Fruit fly (Drosophila melanogaster): ENCODE data around the gene Nelf-A.
A peak's percentile ranks its signal among the peaks of the same experiment; 100 is the strongest.

The Nelf-A gene

DNA sequence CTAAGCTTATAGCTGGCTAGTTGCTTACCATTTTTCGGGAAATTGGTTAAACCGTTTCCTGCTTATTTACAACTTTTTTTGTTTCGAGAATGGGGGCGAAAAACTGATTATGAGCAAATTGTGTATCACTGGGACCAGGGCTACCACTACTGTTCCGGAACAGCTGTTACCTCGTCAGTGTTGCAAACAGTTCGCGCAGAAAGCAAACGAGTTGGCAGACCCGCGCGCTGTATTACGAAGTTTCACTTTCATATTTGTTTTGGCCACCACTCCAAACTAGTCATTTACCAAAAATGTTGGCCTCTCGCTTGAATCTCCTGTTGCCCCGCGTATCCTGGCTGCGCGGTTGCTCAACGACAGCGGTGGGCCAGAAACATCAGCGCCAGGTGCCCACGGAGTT lies 46.4 kb downstream of the Nelf-A start, which contains the start of the genes AP-2sigma and Idi (continued):
- TF ChIP-seq CG11723 (GFP tag; optimal IDR thresholded peaks at IDR 0.05): no peak
- TF ChIP-seq bowl (GFP tag; IDR thresholded peaks at IDR 0.05): no peak
- no peak for TF ChIP-seq sim (GFP tag; IDR thresholded peaks at IDR 0.05)
- no peak for TF ChIP-seq CG12769 (tag; optimal IDR thresholded peaks at IDR 0.05)
- peak; percentile 40 for TF ChIP-seq gcm (GFP tag; optimal IDR thresholded peaks at IDR 0.05)
- TF ChIP-seq pros (GFP tag; optimal IDR thresholded peaks at IDR 0.05): no peak
- TF ChIP-seq az2 (GFP tag; optimal IDR thresholded peaks at IDR 0.05): no peak
- TF ChIP-seq CG2678 (tag; optimal IDR thresholded peaks at IDR 0.05): peak; percentile 1
- TF ChIP-seq otp (GFP tag; IDR thresholded peaks at IDR 0.05): peak; percentile 34; the same call in 1 of the 3 replicates
- TF ChIP-seq B-H1 (GFP tag; IDR thresholded peaks at IDR 0.05): no peak
- TF ChIP-seq abd-A (tag; optimal IDR thresholded peaks at IDR 0.05): no peak
- TF ChIP-seq Blimp-1 (GFP tag; optimal IDR thresholded peaks at IDR 0.05): peak; percentile 99
- no peak for TF ChIP-seq tio (GFP tag; optimal IDR thresholded peaks at IDR 0.05)
- no peak for TF ChIP-seq toy (GFP tag; IDR thresholded peaks at IDR 0.05)
- peak; percentile 1 for TF ChIP-seq Nf-YC (tag; optimal IDR thresholded peaks at IDR 0.05)
- no peak for TF ChIP-seq CrebB (tag; optimal IDR thresholded peaks at IDR 0.05)
- TF ChIP-seq gfzf (GFP tag; optimal IDR thresholded peaks at IDR 0.05): peak; percentile 17
- TF ChIP-seq shn (GFP tag; optimal IDR thresholded peaks at IDR 0.05): no peak
- TF ChIP-seq E2f1 (GFP tag; IDR thresholded peaks at IDR 0.05): no peak
- no peak for TF ChIP-seq CG6272 (GFP tag; IDR thresholded peaks at IDR 0.05)
- TF ChIP-seq CG14710 (tag; optimal IDR thresholded peaks at IDR 0.05): peak; percentile 52
- TF ChIP-seq seq (GFP tag; IDR thresholded peaks at IDR 0.05): no peak
- TF ChIP-seq dysf (GFP tag; IDR thresholded peaks at IDR 0.05): no peak
- TF ChIP-seq luna (GFP tag; optimal IDR thresholded peaks at IDR 0.05): no peak
- TF ChIP-seq HLH4C (GFP tag; IDR thresholded peaks at IDR 0.05; ENCODE audit: partially characterized antibody): no peak
- no peak for TF ChIP-seq CG6254 (GFP tag; optimal IDR thresholded peaks at IDR 0.05)
- TF ChIP-seq Antp (GFP tag; optimal IDR thresholded peaks at IDR 0.05): peak; percentile 26
- no peak for TF ChIP-seq Fer2 (tag; optimal IDR thresholded peaks at IDR 0.05)
- peak; percentile 30 for TF ChIP-seq Hmr (GFP tag; optimal IDR thresholded peaks at IDR 0.05)
- no peak for TF ChIP-seq CG14441 (GFP tag; IDR thresholded peaks at IDR 0.05)
- peak; percentile 90 for TF ChIP-seq CG4617 (GFP tag; optimal IDR thresholded peaks at IDR 0.05; ENCODE audit: borderline replicate concordance)
- peak; percentile 92 for TF ChIP-seq HLHmδ (GFP tag; optimal IDR thresholded peaks at IDR 0.05)
- TF ChIP-seq CG2199 (GFP tag; IDR thresholded peaks at IDR 0.05): 0 out of 3 replicates have a peak, but pooled peaks have one; percentile 25
- TF ChIP-seq CG33557 (GFP tag; optimal IDR thresholded peaks at IDR 0.05): peak; percentile 50
- no peak for TF ChIP-seq ro (GFP tag; IDR thresholded peaks at IDR 0.05)
- peak; percentile 20 for TF ChIP-seq NfI (GFP tag; optimal IDR thresholded peaks at IDR 0.05)
- no peak for TF ChIP-seq CG7556 (GFP tag; optimal IDR thresholded peaks at IDR 0.05)
- no peak for TF ChIP-seq slp2 (GFP tag; optimal IDR thresholded peaks at IDR 0.05)
- TF ChIP-seq BEAF-32 (GFP tag; optimal IDR thresholded peaks at IDR 0.05): peak; percentile 46
- TF ChIP-seq cg (GFP tag; optimal IDR thresholded peaks at IDR 0.05): no peak
- TF ChIP-seq CG12299 (tag; optimal IDR thresholded peaks at IDR 0.05): no peak
- no peak for TF ChIP-seq CG9797 (GFP tag; optimal IDR thresholded peaks at IDR 0.05)
- peak; percentile 27 for TF ChIP-seq dmrt11E (tag; optimal IDR thresholded peaks at IDR 0.05)
- TF ChIP-seq CG18764 (GFP tag; optimal IDR thresholded peaks at IDR 0.05): no peak
- TF ChIP-seq CG2712 (tag; optimal IDR thresholded peaks at IDR 0.05): peak; percentile 25
- no peak for TF ChIP-seq scrt (GFP tag; optimal IDR thresholded peaks at IDR 0.05)
- TF ChIP-seq D (optimal IDR thresholded peaks at IDR 0.05): no peak
- TF ChIP-seq D (GFP tag; optimal IDR thresholded peaks at IDR 0.05): no peak
- TF ChIP-seq sr (GFP tag; IDR thresholded peaks at IDR 0.05): peak; percentile 61; the same call in 2 of the 3 replicates
- TF ChIP-seq nom (GFP tag; optimal IDR thresholded peaks at IDR 0.05): peak; percentile 27
- peak; percentile 53 for TF ChIP-seq bcd (GFP tag; optimal IDR thresholded peaks at IDR 0.05)
